Worm (Caenorhabditis elegans): ENCODE results near the gene H39E23.3.

The H39E23.3 gene

DNA sequence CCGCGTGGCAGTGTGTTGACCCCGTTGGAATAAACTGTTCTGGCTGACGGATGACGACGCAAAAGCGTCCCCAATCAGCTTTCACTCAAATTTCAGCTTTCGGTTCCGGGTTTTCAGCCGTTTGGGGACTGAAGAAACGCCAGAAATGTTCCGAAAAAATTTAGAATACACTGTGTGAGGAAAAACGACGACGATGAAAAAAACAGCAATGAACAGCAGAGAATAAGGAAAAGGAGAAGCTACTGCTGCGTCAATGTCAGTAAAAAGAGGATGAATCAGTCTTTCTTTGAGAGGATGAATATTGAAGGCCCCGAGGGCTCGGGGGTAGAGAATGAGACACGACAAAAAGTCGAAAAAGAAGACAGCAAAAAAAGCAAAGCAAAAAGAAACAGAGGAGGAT, 21.2 kb downstream of the H39E23.3 start:
- TF ChIP-seq dmd-4 (tag; optimal IDR thresholded peaks at IDR 0.05; ENCODE audit: borderline replicate concordance) (no peak), rnt-1 (tag; optimal IDR thresholded peaks at IDR 0.05) (no peak), ceh-48 (tag; optimal IDR thresholded peaks at IDR 0.05) (no peak), che-1 (tag; optimal IDR thresholded peaks at IDR 0.05) (no peak), unc-55 (GFP tag; optimal IDR thresholded peaks at IDR 0.05) (no peak), fkh-6 (tag; optimal IDR thresholded peaks at IDR 0.05) (no peak), ceh-9 (tag; optimal IDR thresholded peaks at IDR 0.05) (no peak), ceh-45 (GFP tag; IDR thresholded peaks at IDR 0.05) (no peak), lin-11 (tag; optimal IDR thresholded peaks at IDR 0.05) (no peak), elt-4 (tag; optimal IDR thresholded peaks at IDR 0.05) (no peak), ttx-3 (tag; optimal IDR thresholded peaks at IDR 0.05) (no peak), gmeb-2 (tag; optimal IDR thresholded peaks at IDR 0.05) (no peak), lim-6 (tag; optimal IDR thresholded peaks at IDR 0.05) (no peak), pha-2 (tag; optimal IDR thresholded peaks at IDR 0.05) (no peak), hlh-15 (tag; optimal IDR thresholded peaks at IDR 0.05) (no peak), ets-4 (tag; optimal IDR thresholded peaks at IDR 0.05) (no peak), ceh-18 (tag; optimal IDR thresholded peaks at IDR 0.05) (no peak), syd-9 (tag; optimal IDR thresholded peaks at IDR 0.05) (no peak), ceh-34 (tag; optimal IDR thresholded peaks at IDR 0.05) (no peak), madf-2 (tag; optimal IDR thresholded peaks at IDR 0.05) (no peak)

DNA sequence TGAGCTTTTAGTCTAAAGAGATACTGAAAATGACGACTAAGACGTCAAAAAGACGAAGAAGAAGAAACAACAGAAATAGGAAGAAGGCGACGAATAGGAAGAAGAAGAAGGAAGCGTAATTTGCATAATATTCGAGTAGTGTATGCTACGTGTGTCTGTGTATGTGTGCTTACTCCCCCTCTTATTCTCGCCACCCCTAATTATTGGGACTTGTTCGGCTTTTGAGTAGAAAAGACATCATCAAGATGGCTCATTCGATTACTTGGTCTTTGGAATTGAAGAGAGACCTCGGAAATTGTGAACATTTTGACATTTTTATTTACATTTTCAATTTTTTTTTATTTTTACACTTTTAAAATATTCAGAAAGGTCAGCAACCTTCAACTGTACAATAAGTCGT, 22.6 kb downstream of the H39E23.3 start:
- TF ChIP-seq ttx-3 (tag; optimal IDR thresholded peaks at IDR 0.05) (peak; percentile 11), hlh-8 (tag; optimal IDR thresholded peaks at IDR 0.05) (no peak), unc-42 (tag; optimal IDR thresholded peaks at IDR 0.05) (peak; percentile 72), nfya-1 (tag; optimal IDR thresholded peaks at IDR 0.05) (no peak), unc-55 (GFP tag; optimal IDR thresholded peaks at IDR 0.05) (no peak), dve-1 (tag; optimal IDR thresholded peaks at IDR 0.05) (no peak)

DNA sequence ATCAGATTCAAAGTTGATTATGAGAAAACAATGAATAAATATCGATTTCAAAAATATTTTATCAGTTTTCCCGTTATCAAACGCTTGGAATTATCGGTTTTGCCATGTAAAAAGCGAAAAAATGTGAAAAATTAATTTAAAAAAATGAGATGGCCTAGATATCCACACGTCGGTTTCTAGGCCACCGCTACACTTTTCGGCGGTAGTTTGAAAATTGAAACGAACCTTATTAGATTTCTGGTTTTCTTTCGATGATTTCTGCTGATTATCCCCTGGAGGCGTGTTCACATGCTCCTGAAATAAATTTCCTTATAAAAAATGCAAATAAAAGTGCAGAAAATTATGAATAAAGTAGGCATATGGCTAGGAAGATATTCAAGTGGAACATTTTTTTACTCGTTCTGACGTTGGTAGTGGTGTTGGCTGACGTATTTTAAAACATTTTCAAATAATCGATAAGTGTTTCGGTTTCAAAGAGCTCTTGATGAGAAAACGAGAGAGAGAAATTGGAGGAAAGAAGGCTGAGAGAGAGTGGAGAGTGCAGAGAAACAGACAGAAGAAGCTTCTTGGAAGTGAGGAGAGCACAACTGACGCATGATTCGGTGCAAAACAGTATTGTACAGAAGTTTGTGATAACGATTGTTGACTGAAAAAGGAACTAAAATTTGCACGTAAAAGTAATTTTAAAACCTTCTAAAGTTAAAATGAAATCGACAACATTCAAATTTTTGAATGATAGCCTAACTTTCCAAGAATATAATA, 25.6 kb downstream of the H39E23.3 start:
- TF ChIP-seq fkh-6 (tag; optimal IDR thresholded peaks at IDR 0.05) (no peak), zip-5 (tag; optimal IDR thresholded peaks at IDR 0.05) (peak; percentile 2), hlh-6 (tag; optimal IDR thresholded peaks at IDR 0.05) (no peak), tbx-2 (tag; optimal IDR thresholded peaks at IDR 0.05) (peak; percentile 10), T23F11.4 (GFP tag; optimal IDR thresholded peaks at IDR 0.05) (no peak), ceh-48 (tag; optimal IDR thresholded peaks at IDR 0.05) (peak; percentile 38), rnt-1 (tag; optimal IDR thresholded peaks at IDR 0.05) (no peak), ceh-22 (tag; optimal IDR thresholded peaks at IDR 0.05) (no peak), elt-4 (tag; optimal IDR thresholded peaks at IDR 0.05) (no peak), hlh-15 (tag; optimal IDR thresholded peaks at IDR 0.05) (no peak), npax-4 (tag; optimal IDR thresholded peaks at IDR 0.05) (no peak), nfya-1 (tag; optimal IDR thresholded peaks at IDR 0.05) (peak; percentile 4), ceh-24 (tag; optimal IDR thresholded peaks at IDR 0.05) (no peak), C08G9.2 (tag; optimal IDR thresholded peaks at IDR 0.05) (peak; percentile 16)

DNA sequence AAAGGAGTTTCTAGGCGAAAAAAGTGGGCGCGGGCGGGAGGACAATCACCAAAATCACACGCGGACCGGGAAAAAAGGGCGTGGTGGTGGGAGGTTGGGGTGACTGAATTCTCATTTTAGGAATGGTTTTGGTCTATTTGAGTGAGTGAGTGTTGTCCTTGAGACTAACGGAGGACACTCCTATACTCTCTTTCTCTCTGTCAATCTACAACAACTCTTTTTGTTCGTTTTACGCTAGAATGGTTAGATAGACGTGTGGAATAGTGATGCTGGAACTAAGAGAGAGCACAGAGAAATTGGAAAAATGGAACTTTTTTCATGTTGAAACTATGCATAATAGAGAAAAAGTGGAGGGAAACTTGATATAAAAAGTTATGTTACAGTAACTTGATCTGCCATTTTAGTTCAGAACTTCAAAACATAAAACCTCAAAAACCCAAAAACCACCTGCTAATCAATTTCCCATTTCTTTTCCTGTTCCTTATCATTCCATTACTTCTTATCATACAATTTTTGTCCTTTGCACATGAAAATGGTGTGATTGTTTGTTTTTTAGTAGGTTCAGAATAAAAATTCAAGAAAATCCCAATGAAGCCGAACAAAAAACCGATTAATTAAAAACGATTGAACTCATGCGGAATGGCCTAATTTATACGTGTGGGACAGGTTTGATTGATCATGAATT, 27.3 kb downstream of the H39E23.3 start:
- no peak for TF ChIP-seq tbx-2 (tag; optimal IDR thresholded peaks at IDR 0.05)
- no peak for TF ChIP-seq rnt-1 (tag; optimal IDR thresholded peaks at IDR 0.05)
- no peak for TF ChIP-seq ceh-22 (tag; optimal IDR thresholded peaks at IDR 0.05)
- no peak for TF ChIP-seq odd-2 (tag; optimal IDR thresholded peaks at IDR 0.05)
- TF ChIP-seq ceh-2 (tag; optimal IDR thresholded peaks at IDR 0.05), result no peak
- TF ChIP-seq elt-2 (tag; optimal IDR thresholded peaks at IDR 0.05), result peak; percentile 75
